In genomic region chr2L:18707844-18708238, dm6 we compare ENCODE assay signal across 1 fruit fly cellular context.
TF ChIP-seq lines count a peak whose summit lies in the region.

No protein-coding gene starts in this region.

TF ChIP-seq in whole organism, embryonic, 481 proteins besides CTCF, POLR2A, EP300 and RAD21 (continued from another document):
- TF ChIP-seq cg (GFP tag; optimal IDR thresholded peaks at IDR 0.05; lab: Kevin White, UChicago): no peak
- TF ChIP-seq Dip3 (GFP tag; optimal IDR thresholded peaks at IDR 0.05; lab: Kevin White, UChicago): peak; percentile 4
- peak; percentile 45 for TF ChIP-seq CG13624 (GFP tag; optimal IDR thresholded peaks at IDR 0.05; lab: Kevin White, UChicago)
- peak; percentile 89; the same call in 1 of the 4 replicates for TF ChIP-seq chinmo (GFP tag; IDR thresholded peaks at IDR 0.05; lab: Robert Waterston, UW; ENCODE audit: partially characterized antibody)
- TF ChIP-seq CG12769 (tag; optimal IDR thresholded peaks at IDR 0.05; lab: Kevin White, UChicago): peak; percentile 43
- TF ChIP-seq ci (GFP tag; IDR thresholded peaks at IDR 0.05; lab: Robert Waterston, UW): peak; percentile 50; the same call in 2 of the 3 replicates
- no peak for TF ChIP-seq Dbx (GFP tag; IDR thresholded peaks at IDR 0.05; lab: Robert Waterston, UW)
- peak; percentile 53 for TF ChIP-seq CG9932 (GFP tag; IDR thresholded peaks at IDR 0.05; lab: Robert Waterston, UW)
- peak; percentile 24 for TF ChIP-seq caup (GFP tag; optimal IDR thresholded peaks at IDR 0.05; lab: Kevin White, UChicago; ENCODE audit: severe bottlenecking)
- TF ChIP-seq shn (GFP tag; optimal IDR thresholded peaks at IDR 0.05; lab: Kevin White, UChicago): no peak
- TF ChIP-seq CG16779 (GFP tag; IDR thresholded peaks at IDR 0.05; lab: Robert Waterston, UW): no peak
- TF ChIP-seq CG8388 (GFP tag; optimal IDR thresholded peaks at IDR 0.05; lab: Kevin White, UChicago): peak; percentile 44
- no peak for TF ChIP-seq schlank (tag; optimal IDR thresholded peaks at IDR 0.05; lab: Kevin White, UChicago)
- TF ChIP-seq CG2678 (tag; optimal IDR thresholded peaks at IDR 0.05; lab: Kevin White, UChicago): peak; percentile 20
- peak; percentile 67 for TF ChIP-seq CG32532 (GFP tag; IDR thresholded peaks at IDR 0.05; lab: Robert Waterston, UW)
- TF ChIP-seq Hr51 (GFP tag; optimal IDR thresholded peaks at IDR 0.05; lab: Kevin White, UChicago): peak in 1 of 2 experiments; percentile 26
- peak; percentile 10 for TF ChIP-seq CG1603 (tag; optimal IDR thresholded peaks at IDR 0.05; lab: Kevin White, UChicago)
- peak; percentile 38 for TF ChIP-seq Ptx1 (GFP tag; IDR thresholded peaks at IDR 0.05; lab: Robert Waterston, UW)
- peak; percentile 26 for TF ChIP-seq nerfin-1 (tag; optimal IDR thresholded peaks at IDR 0.05; lab: Kevin White, UChicago)
- no peak for TF ChIP-seq CG1832 (GFP tag; optimal IDR thresholded peaks at IDR 0.05; lab: Kevin White, UChicago)
- TF ChIP-seq CG17359 (tag; optimal IDR thresholded peaks at IDR 0.05; lab: Kevin White, UChicago): peak; percentile 37
- peak; percentile 18 for TF ChIP-seq NfI (GFP tag; optimal IDR thresholded peaks at IDR 0.05; lab: Kevin White, UChicago)
- no peak for TF ChIP-seq Stat92E (GFP tag; optimal IDR thresholded peaks at IDR 0.05; lab: Kevin White, UChicago)
- peak; percentile 38 for TF ChIP-seq tin (GFP tag; optimal IDR thresholded peaks at IDR 0.05; lab: Kevin White, UChicago)
- TF ChIP-seq PHDP (tag; optimal IDR thresholded peaks at IDR 0.05; lab: Kevin White, UChicago): peak; percentile 39
TF ChIP-seq in whole organism, embryonic: peak in this region for 78.
